Worm (Caenorhabditis elegans): ENCODE results near the gene F10C2.3.
A peak's percentile ranks its signal among the peaks of the same experiment; 100 is the strongest.

Gene F10C2.3

DNA sequence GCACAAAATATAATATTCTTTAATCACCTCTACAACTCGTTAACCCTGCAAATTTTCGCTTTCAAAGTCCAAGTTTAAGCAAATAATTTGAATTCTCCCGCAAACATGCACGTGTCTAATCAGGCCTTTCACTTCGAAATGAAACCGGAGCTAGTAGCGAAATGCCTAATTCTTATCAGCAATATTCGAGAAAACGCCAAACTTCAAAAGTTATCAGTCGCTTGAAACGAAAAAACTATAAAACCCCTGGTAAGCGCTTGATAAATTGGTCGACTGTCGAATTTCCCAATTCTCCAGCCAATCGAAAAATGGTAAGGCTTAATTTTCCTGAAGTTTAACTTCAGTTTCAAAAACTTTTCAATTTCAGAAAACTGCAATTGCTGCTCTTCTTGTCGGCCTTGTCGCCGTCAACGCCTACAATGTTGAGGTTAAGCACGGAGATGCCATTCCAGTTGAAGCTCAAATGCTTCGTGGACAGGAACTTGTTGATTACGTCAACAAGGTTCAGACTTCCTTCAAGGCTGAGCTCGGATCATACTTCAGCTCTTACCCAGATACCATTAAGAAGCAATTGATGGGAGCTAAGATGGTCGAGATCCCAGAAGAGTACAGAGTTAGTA is 17.1 kb upstream of the F10C2.3 start, which contains the start of gene cpr-9:
cpr-9 (plus strand) TSS at position 188 of the 620 bp plus-strand sequence.
- TF ChIP-seq ZK185.1 (tag; optimal IDR thresholded peaks at IDR 0.05; ENCODE audit: poor library complexity, severe bottlenecking) (peak; percentile 13), F55B11.4 (tag; optimal IDR thresholded peaks at IDR 0.05; ENCODE audit: borderline replicate concordance, insufficient read depth) (no peak), cebp-1 (GFP tag; IDR thresholded peaks at IDR 0.05) (no peak), cebp-1 (tag; optimal IDR thresholded peaks at IDR 0.05) (peak; percentile 24), let-526 (GFP tag; IDR thresholded peaks at IDR 0.05) (peak; percentile 54; the same call in 1 of the 2 replicates), lin-40 (tag; optimal IDR thresholded peaks at IDR 0.05) (peak; percentile 10), ekl-4 (GFP tag; IDR thresholded peaks at IDR 0.05) (peak; percentile 40; the same call in 1 of the 2 replicates), ets-4 (GFP tag; optimal IDR thresholded peaks at IDR 0.05) (peak; percentile 22), hmg-1.2 (GFP tag; IDR thresholded peaks at IDR 0.05) (0 out of 2 replicates have a peak, but pooled peaks have one; percentile 6), nhr-80 (tag; optimal IDR thresholded peaks at IDR 0.05) (peak; percentile 21), dpl-1 (GFP tag; optimal IDR thresholded peaks at IDR 0.05) (no peak), B0336.3 (GFP tag; IDR thresholded peaks at IDR 0.05) (peak; percentile 10; the same call in 1 of the 2 replicates), ztf-22 (GFP tag; optimal IDR thresholded peaks at IDR 0.05) (peak; percentile 8), tbp1 (GFP tag; optimal IDR thresholded peaks at IDR 0.05) (peak; percentile 1), ztf-18 (tag; optimal IDR thresholded peaks at IDR 0.05) (no peak), nfyb-1 (GFP tag; IDR thresholded peaks at IDR 0.05) (no peak), C06A6.2 (GFP tag; conservative IDR thresholded peaks at IDR 0.05) (no peak), sea-2 (GFP tag; IDR thresholded peaks at IDR 0.05) (no peak), lin-54 (GFP tag; optimal IDR thresholded peaks at IDR 0.05) (peak; percentile 13), Y53G8AR.9 (GFP tag; conservative IDR thresholded peaks at IDR 0.05) (0 out of 2 replicates have a peak, but pooled peaks have one; percentile 11)

DNA sequence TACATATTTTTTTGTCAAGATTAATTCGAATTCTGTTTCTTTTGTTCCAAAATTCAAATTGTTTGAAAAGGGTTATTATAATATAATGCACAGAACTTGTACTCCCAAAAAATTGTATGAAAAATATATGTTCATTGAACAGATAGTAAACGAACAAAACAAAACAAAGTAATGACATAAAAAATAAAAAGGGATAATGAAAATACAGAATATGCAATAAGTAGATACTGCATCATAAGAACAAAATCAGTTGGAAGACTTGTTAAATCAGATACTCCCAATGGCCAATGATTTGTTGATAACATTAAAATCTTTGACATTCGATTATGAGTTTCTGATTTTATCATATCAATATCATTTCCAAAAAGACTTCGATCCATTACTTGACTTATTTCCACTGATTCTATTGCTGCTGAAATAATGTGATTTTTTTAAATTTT is 15.6 kb upstream of the F10C2.3 start:
- TF ChIP-seq nhr-80 (tag; optimal IDR thresholded peaks at IDR 0.05) (peak; percentile 46), repo-1 (tag; optimal IDR thresholded peaks at IDR 0.05) (peak; percentile 78), lin-54 (GFP tag; optimal IDR thresholded peaks at IDR 0.05) (peak; percentile 45), B0336.3 (GFP tag; IDR thresholded peaks at IDR 0.05) (peak; percentile 83), hmg-1.2 (GFP tag; IDR thresholded peaks at IDR 0.05) (peak; percentile 26; the same call in 1 of the 2 replicates), sdz-38 (tag; optimal IDR thresholded peaks at IDR 0.05) (no peak), attf-6 (GFP tag; IDR thresholded peaks at IDR 0.05) (0 out of 2 replicates have a peak, but pooled peaks have one; percentile 26), pbrm-1 (GFP tag; IDR thresholded peaks at IDR 0.05) (peak; percentile 74; the same call in 1 of the 2 replicates), nfyb-1 (GFP tag; IDR thresholded peaks at IDR 0.05) (peak; percentile 73; the same call in 1 of the 2 replicates), gei-17 (GFP tag; optimal IDR thresholded peaks at IDR 0.05) (peak; percentile 28), snpc-4 (GFP tag; optimal IDR thresholded peaks at IDR 0.05) (no peak), snpc-4 (tag; optimal IDR thresholded peaks at IDR 0.05) (peak in 1 of 4 experiments; percentile 0), C06A6.2 (GFP tag; conservative IDR thresholded peaks at IDR 0.05) (no peak), Y79H2A.3 (GFP tag; conservative IDR thresholded peaks at IDR 0.05) (0 out of 2 replicates have a peak, but pooled peaks have one; percentile 8), madf-10 (tag; optimal IDR thresholded peaks at IDR 0.05) (peak; percentile 64), madf-6 (GFP tag; IDR thresholded peaks at IDR 0.05) (peak; percentile 40; the same call in 1 of the 2 replicates), ztf-22 (GFP tag; optimal IDR thresholded peaks at IDR 0.05) (no peak), ztf-26 (tag; optimal IDR thresholded peaks at IDR 0.05) (peak; percentile 3), Y95B8A.8 (GFP tag; IDR thresholded peaks at IDR 0.05) (peak; percentile 47; the same call in 1 of the 2 replicates), F37B4.10 (GFP tag; IDR thresholded peaks at IDR 0.05) (no peak), F10E7.11 (tag; optimal IDR thresholded peaks at IDR 0.05) (no peak), Y56A3A.18 (GFP tag; IDR thresholded peaks at IDR 0.05) (peak; percentile 88; the same call in 1 of the 2 replicates), cebp-1 (GFP tag; IDR thresholded peaks at IDR 0.05) (no peak), cebp-1 (tag; optimal IDR thresholded peaks at IDR 0.05) (peak; percentile 29), ekl-4 (GFP tag; IDR thresholded peaks at IDR 0.05) (peak; percentile 82), Y53G8AR.9 (GFP tag; conservative IDR thresholded peaks at IDR 0.05) (peak; percentile 96), tlf-1 (GFP tag; optimal IDR thresholded peaks at IDR 0.05) (peak; percentile 73), lin-40 (tag; optimal IDR thresholded peaks at IDR 0.05) (no peak), chd-7 (tag; optimal IDR thresholded peaks at IDR 0.05) (no peak), fkh-3 (tag; optimal IDR thresholded peaks at IDR 0.05) (no peak), ztf-25 (GFP tag; IDR thresholded peaks at IDR 0.05) (no peak), tbp1 (GFP tag; optimal IDR thresholded peaks at IDR 0.05) (peak; percentile 35), hsf-1 (GFP tag; IDR thresholded peaks at IDR 0.05) (0 out of 2 replicates have a peak, but pooled peaks have one; percentile 41), atf-7 (tag; optimal IDR thresholded peaks at IDR 0.05) (peak; percentile 91), madf-3 (GFP tag; IDR thresholded peaks at IDR 0.05) (peak; percentile 76; the same call in 1 of the 2 replicates), let-607 (tag; optimal IDR thresholded peaks at IDR 0.05) (peak in 1 of 2 experiments; percentile 72)

All from whole organism, young adult.